Fruit fly (Drosophila melanogaster) whole organism, wandering third instar larva: Measurements from ENCODE around the gene Cralbp.

ENCODE experiments used
- CrebA ChIP-seq: fragments of 200-800 bp; sonication (Bioruptor generic); optimal IDR thresholded peaks from 2 replicates; lab custom pipeline; 2016; ENCODE audit warnings: missing biosample characterization, mild to moderate bottlenecking, missing genetic modification characterization, borderline replicate concordance
- Dfd ChIP-seq: fragments of >200 bp; optimal IDR thresholded peaks from 2 replicates; lab custom pipeline; 2017; ENCODE audit warnings: missing biosample characterization, missing genetic modification characterization
- Dif ChIP-seq: fragments of 200-275, 200-300 bp; sonication (Bioruptor generic); optimal IDR thresholded peaks from 2 replicates; lab custom pipeline; 2018; ENCODE audit warnings: missing biosample characterization, missing genetic modification characterization; ENCODE audit not compliant: partially characterized antibody
- Hr78 ChIP-seq: fragments of >200 bp; optimal IDR thresholded peaks from 2 replicates; lab custom pipeline; 2017; ENCODE audit warnings: missing biosample characterization, missing genetic modification characterization
- OdsH ChIP-seq: fragments of 200-800 bp; sonication (Bioruptor generic); optimal IDR thresholded peaks from 2 replicates; lab custom pipeline; 2016; ENCODE audit warnings: missing biosample characterization, mild to moderate bottlenecking, missing genetic modification characterization
- br ChIP-seq: fragments of 200-800 bp; sonication (Bioruptor generic); optimal IDR thresholded peaks from 2 replicates; lab custom pipeline; 2016; ENCODE audit warnings: missing biosample characterization, missing genetic modification characterization
- fru ChIP-seq: fragments of 200-800 bp; sonication (Bioruptor generic); optimal IDR thresholded peaks from 3 replicates; lab custom pipeline; 2016; ENCODE audit warnings: missing biosample characterization, mild to moderate bottlenecking, missing genetic modification characterization
- h ChIP-seq: fragments of 200-800 bp; sonication (Bioruptor generic); optimal IDR thresholded peaks from 3 replicates; lab custom pipeline; 2016; ENCODE audit warnings: missing biosample characterization, mild to moderate bottlenecking, missing genetic modification characterization
- pan ChIP-seq: fragments of >200 bp; optimal IDR thresholded peaks from 2 replicates; lab custom pipeline; 2017
- rgr ChIP-seq: fragments of 200-800 bp; sonication (Bioruptor generic); optimal IDR thresholded peaks from 3 replicates; lab custom pipeline; 2016; ENCODE audit warnings: missing biosample characterization, mild to moderate bottlenecking, missing genetic modification characterization
- usp ChIP-seq: fragments of >200 bp; optimal IDR thresholded peaks from 2 replicates; lab custom pipeline; 2017; ENCODE audit warnings: missing biosample characterization, missing genetic modification characterization

dm6 chr3L:5786604-5787003, at the start of gene Cralbp:
- TF ChIP-seq usp = no peak
- no peak for TF ChIP-seq Dif (GFP tag; lab: Kevin White, UChicago)
- TF ChIP-seq CrebA = no peak
- no peak for TF ChIP-seq OdsH (GFP tag; lab: Kevin White, UChicago)
- TF ChIP-seq fru = no peak
- no peak for TF ChIP-seq pan (lab: Kevin White, UChicago)
- TF ChIP-seq Dfd (GFP tag; lab: Kevin White, UChicago) = no peak
- no peak for TF ChIP-seq h
- TF ChIP-seq br (GFP tag; lab: Kevin White, UChicago) = no peak
- TF ChIP-seq rgr (GFP tag; lab: Kevin White, UChicago) = no peak
- TF ChIP-seq Hr78 (GFP tag; lab: Kevin White, UChicago) = no peak
